Fruit fly (Drosophila melanogaster): ENCODE measurements around the gene pon.

pon gene

DNA sequence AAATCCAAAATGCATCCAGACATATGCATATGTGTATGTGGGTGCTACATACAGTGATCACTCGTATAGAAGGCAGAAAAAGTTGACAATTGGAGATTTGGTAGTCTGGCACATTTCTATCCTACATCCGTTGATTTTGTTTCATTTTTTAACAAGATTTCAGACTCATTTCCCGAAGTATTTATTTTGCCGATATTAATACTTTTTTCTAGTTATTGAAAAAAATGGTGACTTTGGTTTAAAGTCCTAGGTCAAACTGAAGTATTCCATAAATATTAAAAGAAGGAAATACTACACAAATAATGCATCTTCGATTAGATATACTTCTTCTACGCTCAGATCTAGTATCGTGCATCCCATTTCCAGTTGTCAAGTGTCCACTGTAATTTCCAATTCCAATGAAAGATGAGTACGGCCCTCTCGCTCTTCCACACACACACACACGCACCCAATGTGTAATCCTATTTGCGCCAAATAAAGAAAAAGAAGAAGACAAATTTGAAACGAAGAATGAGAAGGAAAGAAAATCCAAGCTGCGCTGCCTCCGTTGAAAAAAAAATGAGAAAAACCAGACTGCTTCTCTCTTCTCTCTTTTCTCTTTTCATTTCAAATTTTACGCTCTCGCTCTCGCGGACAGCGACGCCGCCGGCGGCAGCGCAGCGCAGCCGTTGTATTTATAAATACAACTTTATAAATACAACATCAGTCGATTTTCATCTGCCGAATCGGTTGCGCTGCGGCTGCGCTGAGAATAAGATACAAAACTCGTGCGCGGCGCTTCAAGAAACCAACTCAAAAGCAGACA lies 19.1 kb upstream of the pon start, which contains the start of gene peb (continued):
- no peak for TF ChIP-seq CG11696 (GFP tag; IDR thresholded peaks at IDR 0.05)
- TF ChIP-seq Rx (GFP tag; IDR thresholded peaks at IDR 0.05): no peak
- no peak for TF ChIP-seq CkIIα-i1 (GFP tag; IDR thresholded peaks at IDR 0.05)
- peak; percentile 9 for TF ChIP-seq Sry-δ (GFP tag; optimal IDR thresholded peaks at IDR 0.05)
- peak; percentile 7 for TF ChIP-seq Oli (tag; optimal IDR thresholded peaks at IDR 0.05)
- TF ChIP-seq Oaz (GFP tag; IDR thresholded peaks at IDR 0.05): no peak
- TF ChIP-seq fd102C (GFP tag; optimal IDR thresholded peaks at IDR 0.05): peak; percentile 4
- peak; percentile 62 for TF ChIP-seq CG30403 (GFP tag; optimal IDR thresholded peaks at IDR 0.05)
- TF ChIP-seq Atf3 (GFP tag; optimal IDR thresholded peaks at IDR 0.05): peak; percentile 4
- peak; percentile 45 for TF ChIP-seq CG16863 (GFP tag; optimal IDR thresholded peaks at IDR 0.05)
- TF ChIP-seq CG8281 (tag; optimal IDR thresholded peaks at IDR 0.05): no peak
- no peak for TF ChIP-seq psq (GFP tag; optimal IDR thresholded peaks at IDR 0.05)
- TF ChIP-seq dmrt99B (tag; optimal IDR thresholded peaks at IDR 0.05): peak; percentile 48
- TF ChIP-seq chinmo (GFP tag; IDR thresholded peaks at IDR 0.05; ENCODE audit: partially characterized antibody): peak; percentile 58; the same call in 1 of the 4 replicates
- peak; percentile 13 for TF ChIP-seq nerfin-1 (tag; optimal IDR thresholded peaks at IDR 0.05)
- TF ChIP-seq kni (GFP tag; optimal IDR thresholded peaks at IDR 0.05): no peak
- TF ChIP-seq Fer2 (tag; optimal IDR thresholded peaks at IDR 0.05): no peak
- no peak for TF ChIP-seq sima (GFP tag; optimal IDR thresholded peaks at IDR 0.05)
- TF ChIP-seq slp2 (GFP tag; optimal IDR thresholded peaks at IDR 0.05): peak; percentile 13
- no peak for TF ChIP-seq lov (optimal IDR thresholded peaks at IDR 0.05)
- TF ChIP-seq lov (GFP tag; IDR thresholded peaks at IDR 0.05): no peak
- TF ChIP-seq CG4820 (GFP tag; optimal IDR thresholded peaks at IDR 0.05): peak; percentile 57
- TF ChIP-seq CG2678 (tag; optimal IDR thresholded peaks at IDR 0.05): peak; percentile 47
- peak; percentile 91 for TF ChIP-seq grau (tag; optimal IDR thresholded peaks at IDR 0.05)
- no peak for TF ChIP-seq Lhr (GFP tag; optimal IDR thresholded peaks at IDR 0.05)
- TF ChIP-seq CG17612 (GFP tag; IDR thresholded peaks at IDR 0.05): no peak
- TF ChIP-seq stc (GFP tag; IDR thresholded peaks at IDR 0.05): no peak
- peak; percentile 30; the same call in 1 of the 3 replicates for TF ChIP-seq CG34422 (GFP tag; IDR thresholded peaks at IDR 0.05)
- TF ChIP-seq cas (GFP tag; IDR thresholded peaks at IDR 0.05): no peak
- no peak for TF ChIP-seq gsb (GFP tag; IDR thresholded peaks at IDR 0.05)
- peak; percentile 26 for TF ChIP-seq cato (GFP tag; optimal IDR thresholded peaks at IDR 0.05; ENCODE audit: borderline replicate concordance)
- TF ChIP-seq az2 (GFP tag; optimal IDR thresholded peaks at IDR 0.05): peak; percentile 66
- TF ChIP-seq Ravus (GFP tag; IDR thresholded peaks at IDR 0.05): no peak
- TF ChIP-seq ash1 (GFP tag; optimal IDR thresholded peaks at IDR 0.05): no peak
- no peak for TF ChIP-seq CG3847 (GFP tag; IDR thresholded peaks at IDR 0.05)
- TF ChIP-seq CG10209 (GFP tag; optimal IDR thresholded peaks at IDR 0.05): peak; percentile 33
- TF ChIP-seq CG7839 (tag; optimal IDR thresholded peaks at IDR 0.05): peak; percentile 68
- no peak for TF ChIP-seq CG15011 (GFP tag; optimal IDR thresholded peaks at IDR 0.05)
- TF ChIP-seq hkb (optimal IDR thresholded peaks at IDR 0.05): no peak
- TF ChIP-seq hkb (GFP tag; IDR thresholded peaks at IDR 0.05): 0 out of 2 replicates have a peak, but pooled peaks have one; percentile 12
- TF ChIP-seq CG13296 (GFP tag; optimal IDR thresholded peaks at IDR 0.05): no peak
- no peak for TF ChIP-seq CG18476 (GFP tag; optimal IDR thresholded peaks at IDR 0.05)
- TF ChIP-seq CG16779 (GFP tag; IDR thresholded peaks at IDR 0.05): no peak
- no peak for TF ChIP-seq luna (GFP tag; optimal IDR thresholded peaks at IDR 0.05)
- no peak for TF ChIP-seq knrl (GFP tag; IDR thresholded peaks at IDR 0.05; ENCODE audit: partially characterized antibody)
- no peak for TF ChIP-seq fu2 (GFP tag; optimal IDR thresholded peaks at IDR 0.05)
- no peak for TF ChIP-seq BtbVII (GFP tag; optimal IDR thresholded peaks at IDR 0.05)
- TF ChIP-seq Eip74EF (GFP tag; optimal IDR thresholded peaks at IDR 0.05): peak in 1 of 2 experiments; percentile 60

Measured in whole organism, embryonic.